Worm (Caenorhabditis elegans) whole organism, midembryonic: ENCODE measurements around the gene frpr-4.

Experiments
- cog-1 ChIP-seq: sonication (generic microtip); optimal IDR thresholded peaks from 2 replicates; lab custom pipeline; 2016; ENCODE audit warnings: missing genetic modification characterization, missing compliant biosample characterization
- flt-1 ChIP-seq: fragments of 200-800 bp; sonication (Bioruptor generic); IDR thresholded peaks from 2 replicates; pipeline ENCODE4 v1.3.6; 2022; ENCODE audit warnings: missing genetic modification characterization, missing compliant biosample characterization
- med-1 ChIP-seq: sonication (generic microtip); optimal IDR thresholded peaks from 2 replicates; lab custom pipeline; 2017; ENCODE audit warnings: missing genetic modification characterization, mild to moderate bottlenecking, missing compliant biosample characterization, antibody characterized with exemption, missing genetic modification reagents; ENCODE audit not compliant: insufficient read depth
- ref-1 ChIP-seq: fragments of 200-800 bp; sonication (Bioruptor generic); conservative IDR thresholded peaks from 2 replicates; pipeline ENCODE4 v1.3.6; 2022; ENCODE audit warnings: missing genetic modification reagents, missing genetic modification characterization, missing compliant biosample characterization
- tab-1 ChIP-seq: fragments of 200-800 bp; sonication (Bioruptor generic); IDR thresholded peaks from 2 replicates; pipeline ENCODE4 v1.3.6; 2022; ENCODE audit warnings: missing genetic modification characterization, missing compliant biosample characterization

DNA sequence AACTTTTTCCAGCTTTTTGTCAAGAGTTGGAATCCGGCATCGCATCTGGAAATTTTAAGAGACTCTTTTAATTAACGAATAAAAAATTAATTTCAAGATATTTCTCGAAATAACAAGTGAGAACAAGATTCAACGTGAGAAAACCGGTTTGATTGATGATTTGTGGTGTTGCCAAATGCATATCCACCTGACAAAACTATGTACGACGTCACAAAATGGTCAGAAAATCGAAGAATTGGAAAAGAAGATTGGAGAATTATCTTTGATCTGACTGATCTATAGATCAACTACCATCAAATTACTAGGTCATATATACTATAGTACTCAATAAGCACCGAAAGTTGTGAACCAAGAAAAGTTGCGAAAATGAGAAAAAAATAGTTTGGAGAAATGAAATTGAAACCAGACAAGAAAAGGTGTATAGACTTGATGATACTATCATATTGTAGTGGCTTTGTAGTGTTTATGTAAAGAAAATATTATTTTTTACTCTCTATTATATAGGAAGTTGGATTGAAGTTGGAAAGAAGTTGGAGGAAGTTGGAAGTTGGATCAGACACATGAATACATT lies 8.5 kb downstream of the frpr-4 start, which contains the start of gene ptr-6:
- TF ChIP-seq cog-1 (tag; lab: Kevin White, UChicago): no peak
- TF ChIP-seq flt-1: no peak
- no peak for TF ChIP-seq med-1 (GFP tag; lab: Kevin White, UChicago)
- no peak for TF ChIP-seq ref-1
- no peak for TF ChIP-seq tab-1 (GFP tag; lab: Robert Waterston, UW)
